Fruit fly (Drosophila melanogaster) whole organism, wandering third instar larva: ENCODE results near the gene Rchy1.

Source experiments
- CG32264 ChIP-seq: fragments of 200-800 bp; sonication (Bioruptor generic); optimal IDR thresholded peaks from 2 replicates; lab custom pipeline; 2016; ENCODE audit warnings: missing biosample characterization, missing genetic modification characterization
- CG9705 ChIP-seq: fragments of 200-800 bp; sonication (Bioruptor generic); optimal IDR thresholded peaks from 2 replicates; lab custom pipeline; 2018; ENCODE audit warnings: missing biosample characterization, mild to moderate bottlenecking, missing genetic modification characterization
- Dif ChIP-seq: fragments of 200-275, 200-300 bp; sonication (Bioruptor generic); optimal IDR thresholded peaks from 2 replicates; lab custom pipeline; 2018; ENCODE audit warnings: missing biosample characterization, missing genetic modification characterization; ENCODE audit not compliant: partially characterized antibody
- GATAd ChIP-seq: sonication (Bioruptor generic); optimal IDR thresholded peaks from 2 replicates; lab custom pipeline; 2016; ENCODE audit warnings: missing biosample characterization, missing genetic modification characterization
- Hnf4 ChIP-seq: fragments of 200-800 bp; sonication (Bioruptor generic); optimal IDR thresholded peaks from 2 replicates; lab custom pipeline; 2016; ENCODE audit warnings: missing biosample characterization, mild to moderate bottlenecking, missing genetic modification characterization
- Hr78 ChIP-seq: fragments of >200 bp; optimal IDR thresholded peaks from 2 replicates; lab custom pipeline; 2017; ENCODE audit warnings: missing biosample characterization, missing genetic modification characterization
- Hr83 ChIP-seq: fragments of 200-300 bp; sonication (Bioruptor generic); optimal IDR thresholded peaks from 2 replicates; lab custom pipeline; 2016; ENCODE audit warnings: missing biosample characterization, mild to moderate bottlenecking, missing genetic modification characterization, moderate library complexity; ENCODE audit not compliant: poor library complexity, severe bottlenecking
- Jra ChIP-seq: sonication (Bioruptor generic); optimal IDR thresholded peaks from 2 replicates; lab custom pipeline; 2016; ENCODE audit warnings: missing biosample characterization, missing genetic modification characterization
- Myc ChIP-seq: fragments of >200 bp; optimal IDR thresholded peaks from 2 replicates; lab custom pipeline; 2017
- N ChIP-seq: fragments of >200 bp; optimal IDR thresholded peaks from 2 replicates; lab custom pipeline; 2018; ENCODE audit warnings: missing biosample characterization, missing external identifiers, missing genetic modification characterization
- OdsH ChIP-seq: fragments of 200-800 bp; sonication (Bioruptor generic); optimal IDR thresholded peaks from 2 replicates; lab custom pipeline; 2016; ENCODE audit warnings: missing biosample characterization, mild to moderate bottlenecking, missing genetic modification characterization
- Rel ChIP-seq, 2 experiments: fragments of 200-800 bp; sonication (Bioruptor generic) in 1 of 2; optimal IDR thresholded peaks; 2 replicates in 1 of 2; 3 replicates in 1 of 2; lab custom pipeline; 2016 to 2019; ENCODE audit warnings: mild to moderate bottlenecking in 2 of 2, missing biosample characterization in 2 of 2, missing genetic modification characterization in 2 of 2, moderate library complexity in 1 of 2
- Vsx2 ChIP-seq: fragments of 200-300, 225-300 bp; sonication (Bioruptor generic); optimal IDR thresholded peaks from 2 replicates; lab custom pipeline; 2018; ENCODE audit warnings: missing biosample characterization, missing genetic modification characterization; ENCODE audit not compliant: partially characterized antibody
- brk ChIP-seq: fragments of 200-800 bp; sonication (Bioruptor generic); optimal IDR thresholded peaks from 2 replicates; lab custom pipeline; 2016; ENCODE audit warnings: missing biosample characterization, mild to moderate bottlenecking, missing genetic modification characterization
- dl ChIP-seq, 2 experiments: fragments of 175-275, 200-275 bp in 1 of 2; fragments of 200-275 bp in 1 of 2; sonication (Bioruptor generic); optimal IDR thresholded peaks; lab custom pipeline; 2018; ENCODE audit warnings: mild to moderate bottlenecking in 2 of 2, missing biosample characterization in 2 of 2, missing genetic modification characterization in 2 of 2, moderate library complexity in 2 of 2; ENCODE audit not compliant: partially characterized antibody in 2 of 2, insufficient read depth in 1 of 2
- dmrt93B ChIP-seq: fragments of 200-800 bp; sonication (Bioruptor generic); optimal IDR thresholded peaks from 2 replicates; lab custom pipeline; 2018; ENCODE audit warnings: missing biosample characterization, mild to moderate bottlenecking, missing genetic modification characterization
- dsf ChIP-seq: sonication (Bioruptor generic); optimal IDR thresholded peaks from 2 replicates; lab custom pipeline; 2016; ENCODE audit warnings: missing biosample characterization, missing genetic modification characterization, borderline replicate concordance
- foxo ChIP-seq, 2 experiments: fragments of 200-800 bp; sonication (Bioruptor generic); optimal IDR thresholded peaks; 2 replicates in 1 of 2; 3 replicates in 1 of 2; lab custom pipeline; 2016 to 2017; ENCODE audit warnings: missing biosample characterization in 2 of 2, missing genetic modification characterization in 2 of 2
- fru ChIP-seq: fragments of 200-800 bp; sonication (Bioruptor generic); optimal IDR thresholded peaks from 3 replicates; lab custom pipeline; 2016; ENCODE audit warnings: missing biosample characterization, mild to moderate bottlenecking, missing genetic modification characterization
- h ChIP-seq: fragments of 200-800 bp; sonication (Bioruptor generic); optimal IDR thresholded peaks from 3 replicates; lab custom pipeline; 2016; ENCODE audit warnings: missing biosample characterization, mild to moderate bottlenecking, missing genetic modification characterization
- psq ChIP-seq: fragments of 200-800 bp; sonication (Bioruptor generic); optimal IDR thresholded peaks from 3 replicates; lab custom pipeline; 2017; ENCODE audit warnings: missing biosample characterization, mild to moderate bottlenecking, missing genetic modification characterization, moderate library complexity
- rgr ChIP-seq: fragments of 200-800 bp; sonication (Bioruptor generic); optimal IDR thresholded peaks from 3 replicates; lab custom pipeline; 2016; ENCODE audit warnings: missing biosample characterization, mild to moderate bottlenecking, missing genetic modification characterization
- sv ChIP-seq: fragments of 200-800 bp; sonication (Bioruptor generic); optimal IDR thresholded peaks from 3 replicates; lab custom pipeline; 2016; ENCODE audit warnings: missing biosample characterization, missing genetic modification characterization
- tai ChIP-seq: sonication (Bioruptor generic); optimal IDR thresholded peaks from 2 replicates; lab custom pipeline; 2016; ENCODE audit warnings: missing biosample characterization, missing genetic modification characterization
- usp ChIP-seq: fragments of >200 bp; optimal IDR thresholded peaks from 2 replicates; lab custom pipeline; 2017; ENCODE audit warnings: missing biosample characterization, missing genetic modification characterization
- woc ChIP-seq: sonication (Bioruptor generic); optimal IDR thresholded peaks from 2 replicates; lab custom pipeline; 2016; ENCODE audit warnings: missing biosample characterization, mild to moderate bottlenecking, missing genetic modification characterization

Gene Rchy1

DNA sequence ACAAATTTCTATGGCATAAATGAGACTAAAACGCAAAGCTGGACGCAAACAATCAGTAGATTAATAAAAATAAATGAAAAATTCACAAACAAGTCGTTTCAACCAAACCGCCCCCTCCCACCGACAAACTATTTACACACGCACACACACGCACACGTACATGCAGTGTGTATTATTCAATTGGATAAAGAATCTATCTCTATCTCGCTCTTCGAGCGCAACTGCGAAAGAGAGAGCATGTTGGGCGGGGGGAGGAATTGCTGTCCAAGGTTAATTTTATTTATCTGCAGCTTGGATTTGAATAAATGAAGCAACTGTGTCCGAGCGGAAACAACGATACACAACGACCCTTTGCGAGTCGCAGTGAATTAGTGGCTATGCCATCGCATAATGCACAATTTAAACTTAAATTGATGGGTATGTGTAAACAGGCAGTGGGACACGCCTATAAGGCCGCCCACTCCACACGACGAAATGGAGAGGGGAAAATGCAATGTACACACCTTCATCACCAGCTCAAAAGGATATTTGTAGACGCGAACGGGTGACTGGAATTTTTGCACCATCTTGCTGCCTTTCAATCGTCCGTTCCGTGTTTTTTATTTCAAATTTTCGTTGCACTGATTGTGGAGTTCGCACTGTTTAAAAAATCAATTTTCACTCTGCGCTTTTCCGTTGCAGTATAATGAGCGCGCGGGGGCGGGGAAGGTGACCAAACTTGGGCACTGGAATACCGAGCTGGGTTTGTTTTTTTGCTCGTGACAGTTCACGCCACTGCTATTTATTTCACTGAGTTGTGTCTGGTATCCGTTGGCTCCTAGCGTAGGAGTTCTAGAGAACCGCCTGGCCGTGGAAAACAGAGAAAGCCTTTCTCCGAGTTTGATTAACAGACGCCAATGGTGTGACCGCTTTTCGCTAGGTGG lies 10.2 kb downstream of the Rchy1 start, which contains the start of gene retm:
Gene retm, minus strand, starts transcription at position 898 of the 923 bp plus-strand sequence.
- peak; percentile 76 for TF ChIP-seq N
- TF ChIP-seq OdsH (GFP tag; lab: Kevin White, UChicago), result no peak
- peak in 1 of 2 experiments; percentile 18 for TF ChIP-seq foxo (GFP tag; optimal IDR thresholded peaks at IDR 0.05; lab: Kevin White, UChicago)
- TF ChIP-seq fru (GFP tag; lab: Kevin White, UChicago), result peak; percentile 37

DNA sequence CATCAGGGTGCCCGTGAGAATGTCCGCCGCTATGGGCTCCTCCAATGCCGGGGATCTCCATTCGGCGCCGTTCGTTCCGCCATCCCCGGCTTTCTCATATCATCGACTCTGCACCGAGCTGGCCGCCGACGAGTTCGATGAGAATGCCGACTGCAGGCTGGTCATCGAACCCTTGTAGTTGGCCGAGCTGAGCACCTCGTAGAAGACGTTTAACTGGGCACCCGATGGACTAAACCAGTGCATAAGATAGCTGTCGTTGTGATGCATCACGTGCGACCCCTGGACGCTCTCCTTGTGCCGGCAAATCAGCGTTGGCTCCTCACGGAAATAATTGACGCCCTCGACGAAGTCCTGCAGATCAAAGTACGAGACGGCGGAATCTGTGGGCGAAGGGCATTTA lies 15.7 kb downstream of the Rchy1 start:
- no peak for TF ChIP-seq woc (GFP tag; lab: Kevin White, UChicago)
- no peak for TF ChIP-seq Rel (GFP tag; optimal IDR thresholded peaks at IDR 0.05; lab: Kevin White, UChicago)
- TF ChIP-seq Rel (tag; optimal IDR thresholded peaks at IDR 0.05; lab: Kevin White, UChicago), result peak; percentile 47

DNA sequence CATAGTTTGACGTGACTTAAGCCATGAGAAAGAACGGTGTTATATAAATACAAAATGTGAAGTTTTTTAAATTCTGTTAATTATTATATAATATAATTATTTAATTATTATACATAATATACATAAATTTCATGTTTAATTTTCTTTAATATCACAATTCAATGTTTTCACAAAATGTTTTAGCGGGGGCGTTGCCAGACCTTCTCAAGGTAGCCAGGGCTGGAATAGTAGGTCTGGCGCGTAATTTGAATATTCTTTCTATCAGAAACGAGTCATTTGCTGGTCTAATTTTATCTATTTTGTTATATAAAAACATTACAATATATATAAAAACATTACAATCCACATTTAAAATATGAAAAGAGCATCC lies 17.1 kb downstream of the Rchy1 start, which contains the start of gene Acox3:
Gene Acox3, minus strand, starts transcription at position 70 of the 370 bp plus-strand sequence.
- TF ChIP-seq sv (GFP tag; lab: Kevin White, UChicago) (no peak), N (no peak), Myc (lab: Kevin White, UChicago) (no peak), OdsH (GFP tag; lab: Kevin White, UChicago) (no peak), dl (GFP tag; optimal IDR thresholded peaks at IDR 0.05; lab: Kevin White, UChicago; ENCODE audit: insufficient read depth in 1 of 2, partially characterized antibody in 2 of 2) (no peak), CG9705 (GFP tag; lab: Kevin White, UChicago) (no peak), Vsx2 (GFP tag; lab: Kevin White, UChicago) (no peak), CG32264 (GFP tag; lab: Kevin White, UChicago) (no peak), Jra (no peak), woc (GFP tag; lab: Kevin White, UChicago) (no peak), tai (no peak)

DNA sequence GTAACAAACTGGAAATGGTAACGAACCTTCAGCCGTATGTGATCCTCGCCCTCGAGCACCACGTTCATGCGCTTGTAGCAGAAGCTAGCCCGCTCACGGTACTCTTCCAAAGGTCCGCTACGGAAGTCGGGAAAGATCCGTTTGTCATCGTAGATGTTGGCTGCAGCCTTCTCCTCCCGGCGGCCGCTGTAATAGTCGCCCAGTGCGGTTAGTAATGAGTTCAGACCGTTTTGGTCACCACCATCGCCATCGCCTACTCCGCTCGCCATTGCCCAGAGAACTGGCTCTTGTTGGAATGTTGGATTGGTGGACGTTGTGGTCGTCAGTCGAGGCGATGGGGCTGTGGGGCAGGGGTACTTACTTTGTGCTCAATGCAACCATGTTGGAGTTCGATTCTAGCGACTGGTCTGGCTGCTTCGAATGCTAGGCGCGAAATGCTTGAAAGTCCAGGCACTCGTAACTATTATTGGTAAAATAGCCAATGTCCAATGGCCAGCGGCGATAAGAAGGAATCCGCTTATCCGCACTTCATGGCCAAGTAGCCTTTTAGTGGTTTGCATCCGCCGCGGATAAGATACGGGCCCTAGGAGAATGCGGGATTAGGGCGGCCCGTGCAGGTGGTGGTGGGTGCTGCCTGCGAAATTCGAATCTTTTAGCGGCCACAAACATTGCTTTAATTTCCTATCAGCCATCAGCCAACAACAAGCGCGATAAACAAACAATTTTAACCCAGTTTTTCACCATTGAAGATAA lies 17.7 kb downstream of the Rchy1 start:
- TF ChIP-seq GATAd (GFP tag; lab: Kevin White, UChicago), result no peak
- TF ChIP-seq foxo (GFP tag; optimal IDR thresholded peaks at IDR 0.05; lab: Kevin White, UChicago), result no peak
- no peak for TF ChIP-seq CG32264 (GFP tag; lab: Kevin White, UChicago)
- TF ChIP-seq tai, result no peak
- peak; percentile 58 for TF ChIP-seq Hr83 (GFP tag; lab: Kevin White, UChicago)
- TF ChIP-seq Vsx2 (GFP tag; lab: Kevin White, UChicago), result no peak
- no peak for TF ChIP-seq usp (GFP tag; lab: Kevin White, UChicago)
- no peak for TF ChIP-seq dmrt93B
- no peak for TF ChIP-seq Hr78 (GFP tag; lab: Kevin White, UChicago)
- TF ChIP-seq Hnf4 (GFP tag; lab: Kevin White, UChicago), result no peak
- peak; percentile 16 for TF ChIP-seq rgr (GFP tag; lab: Kevin White, UChicago)
- no peak for TF ChIP-seq h
- peak; percentile 10 for TF ChIP-seq Dif (GFP tag; lab: Kevin White, UChicago)

DNA sequence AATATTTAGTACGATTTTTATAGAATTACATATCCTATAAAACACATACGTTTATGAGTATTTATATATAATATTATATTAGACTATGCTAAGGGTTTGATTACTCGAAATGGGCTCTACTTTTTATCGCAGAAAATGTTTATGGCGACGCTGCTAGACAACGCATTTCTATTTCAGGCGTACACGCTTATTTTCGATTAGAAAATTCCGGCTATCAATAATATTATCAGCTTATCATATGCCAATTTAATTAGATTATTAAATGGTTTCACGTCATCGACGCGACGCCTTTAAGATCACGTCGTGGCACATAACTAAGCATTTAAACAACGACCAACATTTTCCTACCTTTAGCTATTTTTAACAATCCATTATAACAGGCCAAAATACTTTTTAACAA lies 39.1 kb downstream of the Rchy1 start:
- peak; percentile 63 for TF ChIP-seq h
- no peak for TF ChIP-seq rgr (GFP tag; lab: Kevin White, UChicago)

DNA sequence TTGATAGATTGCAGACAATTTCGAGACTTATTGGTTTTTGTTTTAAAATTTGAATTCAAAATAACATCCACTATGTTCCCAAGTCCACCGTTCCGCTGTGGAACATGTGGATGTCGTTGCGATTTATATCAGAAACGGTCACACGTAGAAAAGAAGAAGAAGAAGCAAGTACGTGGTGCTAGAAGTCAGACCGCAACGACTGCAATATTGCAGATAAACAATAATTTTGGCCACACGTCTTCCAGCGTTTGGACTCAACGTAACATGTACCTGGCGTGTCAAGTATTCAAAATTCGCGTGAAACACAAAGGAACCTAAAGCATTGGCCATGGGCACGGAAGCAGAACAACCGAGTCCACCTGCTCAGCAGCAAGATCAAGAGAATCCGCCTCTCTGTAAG lies 41.3 kb downstream of the Rchy1 start, which contains the start of gene Fic:
Gene Fic, plus strand, starts transcription at position 139 of the 400 bp plus-strand sequence.
- no peak for TF ChIP-seq rgr (GFP tag; lab: Kevin White, UChicago)
- no peak for TF ChIP-seq N
- TF ChIP-seq psq (GFP tag; lab: Kevin White, UChicago), result no peak
- TF ChIP-seq fru (GFP tag; lab: Kevin White, UChicago), result no peak
- no peak for TF ChIP-seq Hr78 (GFP tag; lab: Kevin White, UChicago)
- no peak for TF ChIP-seq dsf (GFP tag; lab: Kevin White, UChicago)
- no peak for TF ChIP-seq usp (GFP tag; lab: Kevin White, UChicago)
- TF ChIP-seq foxo (GFP tag; optimal IDR thresholded peaks at IDR 0.05; lab: Kevin White, UChicago), result no peak
- TF ChIP-seq OdsH (GFP tag; lab: Kevin White, UChicago), result peak; percentile 4
- TF ChIP-seq Myc (lab: Kevin White, UChicago), result peak; percentile 41
- no peak for TF ChIP-seq GATAd (GFP tag; lab: Kevin White, UChicago)
- no peak for TF ChIP-seq brk (GFP tag; lab: Kevin White, UChicago)
- TF ChIP-seq dl (GFP tag; optimal IDR thresholded peaks at IDR 0.05; lab: Kevin White, UChicago; ENCODE audit: insufficient read depth in 1 of 2, partially characterized antibody in 2 of 2), result no peak
- TF ChIP-seq sv (GFP tag; lab: Kevin White, UChicago), result no peak
- no peak for TF ChIP-seq CG32264 (GFP tag; lab: Kevin White, UChicago)
